Worm (Caenorhabditis elegans): ENCODE data around the gene spat-2.

- TF ChIP-seq nhr-77 (tag; optimal IDR thresholded peaks at IDR 0.05) (no peak), ama-1 (optimal IDR thresholded peaks at IDR 0.05) (no peak), unc-55 (GFP tag; optimal IDR thresholded peaks at IDR 0.05) (no peak), ztf-11 (tag; optimal IDR thresholded peaks at IDR 0.05) (no peak), nhr-23 (tag; optimal IDR thresholded peaks at IDR 0.05) (no peak), unc-39 (tag; optimal IDR thresholded peaks at IDR 0.05) (no peak)
Observed at ce11 chrIII:11070210-11070609, 33.5 kb downstream of the spat-2 start.
